Worm (Caenorhabditis elegans) whole organism, young adult: ENCODE measurements around the gene mdt-26.
A peak's percentile ranks its signal among the peaks of the same experiment; 100 is the strongest.

Experiments used
- D2030.7 ChIP-seq: fragments of 200-800 bp; sonication (Bioruptor generic); IDR thresholded peaks from 2 replicates; pipeline ENCODE4 v1.3.6; 2022; ENCODE audit warnings: missing genetic modification reagents, missing genetic modification characterization, missing compliant biosample characterization
- F10E7.11 ChIP-seq: sonication (generic microtip); optimal IDR thresholded peaks from 2 replicates; lab custom pipeline; 2017; ENCODE audit warnings: mild to moderate bottlenecking, missing genetic modification characterization, moderate library complexity, missing compliant biosample characterization
- F37B4.10 ChIP-seq: fragments of 200-800 bp; sonication (Bioruptor generic); IDR thresholded peaks from 2 replicates; pipeline ENCODE4 v1.3.6; 2022; ENCODE audit warnings: missing genetic modification characterization, missing compliant biosample characterization
- F39B2.1 ChIP-seq: fragments of 200-800 bp; sonication (Bioruptor generic); IDR thresholded peaks from 2 replicates; pipeline ENCODE4 v1.3.6; 2022; ENCODE audit warnings: missing genetic modification reagents, missing genetic modification characterization, missing compliant biosample characterization
- F55B11.4 ChIP-seq: sonication (generic microtip); optimal IDR thresholded peaks from 2 replicates; lab custom pipeline; 2016; ENCODE audit warnings: missing compliant biosample characterization, missing genetic modification characterization, borderline replicate concordance; ENCODE audit not compliant: insufficient read depth
- K11D2.4 ChIP-seq: fragments of 200-800 bp; sonication (Bioruptor generic); IDR thresholded peaks from 2 replicates; pipeline ENCODE4 v1.3.6; 2022; ENCODE audit warnings: missing genetic modification reagents, missing genetic modification characterization, missing compliant biosample characterization
- K12H6.12 ChIP-seq: fragments of 200-800 bp; sonication (Bioruptor generic); optimal IDR thresholded peaks from 2 replicates; lab custom pipeline; 2018; ENCODE audit warnings: mild to moderate bottlenecking, missing genetic modification characterization, missing compliant biosample characterization
- T07F8.4 ChIP-seq: sonication (generic microtip); optimal IDR thresholded peaks from 2 replicates; lab custom pipeline; 2016; ENCODE audit warnings: mild to moderate bottlenecking, missing genetic modification characterization, moderate library complexity, missing compliant biosample characterization
- Y56A3A.18 ChIP-seq: fragments of 200-800 bp; sonication (Bioruptor generic); IDR thresholded peaks from 2 replicates; pipeline ENCODE4 v1.3.6; 2022; ENCODE audit warnings: missing genetic modification reagents, missing genetic modification characterization, missing compliant biosample characterization
- Y79H2A.3 ChIP-seq: fragments of 200-800 bp; sonication (Bioruptor generic); conservative IDR thresholded peaks from 2 replicates; pipeline ENCODE4 v1.3.6; 2022; ENCODE audit warnings: missing genetic modification reagents, missing genetic modification characterization, missing compliant biosample characterization
- akir-1 ChIP-seq: fragments of 200-800 bp; sonication (Bioruptor generic); optimal IDR thresholded peaks from 2 replicates; lab custom pipeline; 2018; ENCODE audit warnings: mild to moderate bottlenecking, missing genetic modification characterization, moderate library complexity, missing compliant biosample characterization
- aptf-3 ChIP-seq: fragments of 200-800 bp; sonication (Bioruptor generic); IDR thresholded peaks from 2 replicates; pipeline ENCODE4 v1.3.6; 2022; ENCODE audit warnings: missing genetic modification characterization, missing compliant biosample characterization
- attf-3 ChIP-seq: fragments of 200-800 bp; sonication (Bioruptor generic); conservative IDR thresholded peaks from 2 replicates; pipeline ENCODE4 v1.3.6; 2022; ENCODE audit warnings: missing genetic modification reagents, missing genetic modification characterization, missing compliant biosample characterization
- attf-5 ChIP-seq: fragments of 200-800 bp; sonication (Bioruptor generic); optimal IDR thresholded peaks from 2 replicates; lab custom pipeline; 2018; ENCODE audit warnings: mild to moderate bottlenecking, missing genetic modification characterization, missing compliant biosample characterization
- cebp-1 ChIP-seq, 2 experiments: fragments of 200-800 bp in 1 of 2; sonication (Bioruptor generic) in 1 of 2; sonication (generic microtip) in 1 of 2; IDR thresholded peaks in 1 of 2; optimal IDR thresholded peaks in 1 of 2; 2 replicates each; pipeline versions ENCODE4 v1.3.6 to Lab custom; 2017 to 2022; ENCODE audit warnings: missing compliant biosample characterization in 2 of 2, missing genetic modification characterization in 2 of 2, mild to moderate bottlenecking in 1 of 2, missing genetic modification reagents in 1 of 2, moderate library complexity in 1 of 2
- cebp-2 ChIP-seq: fragments of 200-800 bp; sonication (Bioruptor generic); IDR thresholded peaks from 2 replicates; pipeline ENCODE4 v1.3.6; 2022; ENCODE audit warnings: missing genetic modification characterization, missing compliant biosample characterization
- chd-7 ChIP-seq: sonication (generic microtip); optimal IDR thresholded peaks from 2 replicates; lab custom pipeline; 2016; ENCODE audit warnings: mild to moderate bottlenecking, missing genetic modification characterization, moderate library complexity, missing compliant biosample characterization
- die-1 ChIP-seq: sonication (generic microtip); optimal IDR thresholded peaks from 2 replicates; lab custom pipeline; 2016; ENCODE audit warnings: missing genotype, mild to moderate bottlenecking, missing genetic modification characterization, missing compliant biosample characterization
- egl-18 ChIP-seq: fragments of 200-800 bp; sonication (Bioruptor generic); IDR thresholded peaks from 2 replicates; pipeline ENCODE4 v1.3.6; 2022; ENCODE audit warnings: missing genetic modification reagents, missing genetic modification characterization, missing compliant biosample characterization
- egrh-3 ChIP-seq: fragments of 200-800 bp; sonication (Bioruptor generic); IDR thresholded peaks from 2 replicates; pipeline ENCODE4 v1.3.6; 2022; ENCODE audit warnings: missing genetic modification reagents, missing genetic modification characterization, missing compliant biosample characterization
- ekl-4 ChIP-seq: fragments of 200-800 bp; sonication (Bioruptor generic); IDR thresholded peaks from 2 replicates; pipeline ENCODE4 v1.3.6; 2022; ENCODE audit warnings: missing genetic modification reagents, missing genetic modification characterization, missing compliant biosample characterization
- hlh-12 ChIP-seq: sonication (generic microtip); optimal IDR thresholded peaks from 2 replicates; lab custom pipeline; 2016; ENCODE audit warnings: missing genetic modification characterization, missing compliant biosample characterization
- hmg-1.2 ChIP-seq: fragments of 200-800 bp; sonication (Bioruptor generic); IDR thresholded peaks from 2 replicates; pipeline ENCODE4 v1.3.6; 2022; ENCODE audit warnings: missing genetic modification reagents, missing genetic modification characterization, missing compliant biosample characterization
- lag-1 ChIP-seq: fragments of 200-800 bp; sonication (Bioruptor generic); IDR thresholded peaks from 2 replicates; pipeline ENCODE4 v1.3.6; 2022; ENCODE audit warnings: missing genetic modification reagents, missing genetic modification characterization, missing compliant biosample characterization
- lin-35 ChIP-seq, 3 experiments: fragments of 150-350 bp in 2 of 3; sonication (generic microtip) in 1 of 3; optimal IDR thresholded peaks; 2 replicates each; lab custom pipeline; 2014 to 2018; ENCODE audit warnings: missing biosample characterization in 3 of 3, missing genetic modification characterization in 3 of 3, missing genetic modification reagents in 3 of 3
- lin-40 ChIP-seq: sonication (generic microtip); optimal IDR thresholded peaks from 2 replicates; lab custom pipeline; 2016; ENCODE audit warnings: missing genetic modification characterization, mild to moderate bottlenecking, missing compliant biosample characterization, missing genotype, missing genetic modification reagents
- lir-1 ChIP-seq: fragments of 200-800 bp; sonication (Bioruptor generic); conservative IDR thresholded peaks from 2 replicates; pipeline ENCODE4 v1.3.6; 2022; ENCODE audit warnings: missing genetic modification reagents, missing genetic modification characterization, missing compliant biosample characterization
- madf-8 ChIP-seq: fragments of 200-800 bp; sonication (Bioruptor generic); conservative IDR thresholded peaks from 2 replicates; pipeline ENCODE4 v1.3.6; 2022; ENCODE audit warnings: missing genetic modification reagents, missing genetic modification characterization, missing compliant biosample characterization
- mcd-1 ChIP-seq: fragments of 200-800 bp; sonication (Bioruptor generic); IDR thresholded peaks from 2 replicates; pipeline ENCODE4 v1.3.6; 2022; ENCODE audit warnings: missing genetic modification reagents, missing genetic modification characterization, missing compliant biosample characterization
- nfya-2 ChIP-seq: fragments of 200-800 bp; sonication (Bioruptor generic); IDR thresholded peaks from 2 replicates; pipeline ENCODE4 v1.3.6; 2022; ENCODE audit warnings: missing genetic modification reagents, missing genetic modification characterization, missing compliant biosample characterization
- nhr-27 ChIP-seq: fragments of 200-800 bp; sonication (Bioruptor generic); optimal IDR thresholded peaks from 2 replicates; lab custom pipeline; 2018; ENCODE audit warnings: mild to moderate bottlenecking, missing genetic modification characterization, moderate library complexity, missing compliant biosample characterization
- nhr-90 ChIP-seq: sonication (generic microtip); optimal IDR thresholded peaks from 2 replicates; lab custom pipeline; 2016; ENCODE audit warnings: missing genotype, mild to moderate bottlenecking, missing genetic modification characterization, missing compliant biosample characterization
- pha-4 ChIP-seq: fragments of 150-350 bp; sonication (generic microtip); optimal IDR thresholded peaks from 2 replicates; lab custom pipeline; 2014; ENCODE audit warnings: missing biosample characterization, missing genetic modification reagents, missing genetic modification characterization
- rec-8 ChIP-seq, 2 experiments: sonication (generic microtip); optimal IDR thresholded peaks; 2 replicates each; lab custom pipeline; 2016; ENCODE audit warnings: mild to moderate bottlenecking in 2 of 2, missing genetic modification characterization in 2 of 2, missing genetic modification reagents in 2 of 2, missing genotype in 2 of 2, missing biosample characterization in 1 of 2, missing compliant biosample characterization in 1 of 2, moderate library complexity in 1 of 2
- repo-1 ChIP-seq: sonication (generic microtip); optimal IDR thresholded peaks from 2 replicates; lab custom pipeline; 2017; ENCODE audit warnings: mild to moderate bottlenecking, missing genetic modification characterization, missing compliant biosample characterization
- rpc-1 ChIP-seq, 2 experiments: fragments of 150-350 bp in 1 of 2; sonication (generic microtip) in 1 of 2; optimal IDR thresholded peaks; 2 replicates each; lab custom pipeline; 2014 to 2018; ENCODE audit warnings: missing biosample characterization in 1 of 2, missing genetic modification characterization in 1 of 2, missing genetic modification reagents in 1 of 2, missing genotype in 1 of 2
- snpc-1.3 ChIP-seq: sonication (generic microtip); optimal IDR thresholded peaks from 2 replicates; lab custom pipeline; 2017; ENCODE audit warnings: missing genetic modification characterization, mild to moderate bottlenecking, missing compliant biosample characterization, antibody characterized with exemption, moderate library complexity, missing genotype, missing genetic modification reagents; ENCODE audit not compliant: insufficient read depth
- snpc-3.4 ChIP-seq: sonication (generic microtip); optimal IDR thresholded peaks from 2 replicates; lab custom pipeline; 2017; ENCODE audit warnings: missing genetic modification characterization, mild to moderate bottlenecking, missing compliant biosample characterization, antibody characterized with exemption, moderate library complexity, missing genotype, missing genetic modification reagents
- somi-1 ChIP-seq: fragments of 200-800 bp; sonication (Bioruptor generic); optimal IDR thresholded peaks from 2 replicates; lab custom pipeline; 2018; ENCODE audit warnings: mild to moderate bottlenecking, missing genetic modification characterization, missing compliant biosample characterization
- tbp1 ChIP-seq: fragments of 200-800 bp; sonication (Bioruptor generic); optimal IDR thresholded peaks from 2 replicates; lab custom pipeline; 2018; ENCODE audit warnings: mild to moderate bottlenecking, missing genetic modification characterization, missing compliant biosample characterization
- unc-62 ChIP-seq: fragments of 150-350 bp; optimal IDR thresholded peaks from 2 replicates; lab custom pipeline; 2014; ENCODE audit warnings: missing biosample characterization, missing genetic modification reagents, missing genetic modification characterization
- xnd-1 ChIP-seq: sonication (generic microtip); optimal IDR thresholded peaks from 2 replicates; lab custom pipeline; 2016; ENCODE audit warnings: missing genotype, missing genetic modification reagents, missing genetic modification characterization, missing compliant biosample characterization
- zfh-2 ChIP-seq: fragments of 200-800 bp; sonication (Bioruptor generic); conservative IDR thresholded peaks from 2 replicates; pipeline ENCODE4 v1.3.6; 2022; ENCODE audit warnings: missing genetic modification reagents, missing genetic modification characterization, missing compliant biosample characterization
- ztf-26 ChIP-seq: sonication (generic microtip); optimal IDR thresholded peaks from 2 replicates; lab custom pipeline; 2017; ENCODE audit warnings: missing genetic modification characterization, missing compliant biosample characterization

mdt-26 gene

ce11 chrII:5660736-5661734, at the start of gene mdt-26, which contains the start of gene ift-43:
Gene mdt-26, plus strand, starts transcription at chrII:5661181.
Gene ift-43, minus strand, starts transcription at chrII:5660786.
- TF ChIP-seq cebp-1 (GFP tag; IDR thresholded peaks at IDR 0.05; lab: Robert Waterston, UW) (peak; percentile 77), cebp-1 (tag; optimal IDR thresholded peaks at IDR 0.05; lab: Kevin White, UChicago) (peak; percentile 80), F55B11.4 (tag; lab: Kevin White, UChicago) (no peak), F37B4.10 (GFP tag; lab: Robert Waterston, UW) (no peak), lag-1 (GFP tag; lab: Robert Waterston, UW) (no peak), attf-5 (GFP tag; lab: Kevin White, UChicago) (peak; percentile 77), madf-8 (peak; percentile 10), zfh-2 (GFP tag; lab: Robert Waterston, UW) (peak; percentile 99), K11D2.4 (GFP tag; lab: Robert Waterston, UW) (peak; percentile 91), lir-1 (GFP tag; lab: Robert Waterston, UW) (peak; percentile 48; the same call in 1 of the 2 replicates), ekl-4 (GFP tag; lab: Robert Waterston, UW) (peak; percentile 83), somi-1 (GFP tag; lab: Kevin White, UChicago) (no peak), nhr-27 (tag; lab: Kevin White, UChicago) (no peak), attf-3 (GFP tag; lab: Robert Waterston, UW) (no peak), egrh-3 (peak; percentile 95), unc-62 (no peak), pha-4 (no peak), hlh-12 (tag; lab: Kevin White, UChicago) (no peak), Y79H2A.3 (GFP tag; lab: Robert Waterston, UW) (peak; percentile 81; the same call in 1 of the 2 replicates), rec-8 (tag; optimal IDR thresholded peaks at IDR 0.05; lab: Kevin White, UChicago) (peak; percentile 11 to 40), tbp1 (GFP tag; lab: Kevin White, UChicago) (peak; percentile 76), D2030.7 (GFP tag; lab: Robert Waterston, UW) (peak; percentile 72), die-1 (no peak), xnd-1 (tag; lab: Kevin White, UChicago) (no peak), snpc-1.3 (tag; lab: Kevin White, UChicago) (peak; percentile 53), aptf-3 (no peak), snpc-3.4 (tag; lab: Kevin White, UChicago) (no peak), repo-1 (tag; lab: Kevin White, UChicago) (peak; percentile 65), lin-40 (tag; lab: Kevin White, UChicago) (peak; percentile 87), T07F8.4 (tag; lab: Kevin White, UChicago) (peak; percentile 32), ztf-26 (tag; lab: Kevin White, UChicago) (peak; percentile 87), hmg-1.2 (GFP tag; lab: Robert Waterston, UW) (peak; percentile 56), mcd-1 (GFP tag; lab: Robert Waterston, UW) (peak; percentile 85), F10E7.11 (tag; lab: Kevin White, UChicago) (no peak), chd-7 (tag; lab: Kevin White, UChicago) (peak; percentile 73), cebp-2 (GFP tag; lab: Robert Waterston, UW) (0 out of 2 replicates have a peak, but pooled peaks have one; percentile 40), K12H6.12 (tag; lab: Kevin White, UChicago) (no peak), lin-35 (GFP tag; optimal IDR thresholded peaks at IDR 0.05; lab: Kevin White, UChicago) (peak in 2 of 3 experiments; percentile 0 to 60), F39B2.1 (GFP tag; lab: Robert Waterston, UW) (no peak), nhr-90 (tag; lab: Kevin White, UChicago) (peak; percentile 6), Y56A3A.18 (GFP tag; lab: Robert Waterston, UW) (no peak), nfya-2 (GFP tag; lab: Robert Waterston, UW) (peak; percentile 100), egl-18 (peak; percentile 86; the same call in 1 of the 2 replicates), rpc-1 (optimal IDR thresholded peaks at IDR 0.05; lab: Kevin White, UChicago) (peak; percentile 6), rpc-1 (tag; optimal IDR thresholded peaks at IDR 0.05; lab: Kevin White, UChicago) (no peak), akir-1 (GFP tag; lab: Kevin White, UChicago) (no peak)
